Fruit fly (Drosophila melanogaster): ENCODE measurements around the gene mRpL36.
A peak's percentile ranks its signal among the peaks of the same experiment; 100 is the strongest.

Gene mRpL36

DNA sequence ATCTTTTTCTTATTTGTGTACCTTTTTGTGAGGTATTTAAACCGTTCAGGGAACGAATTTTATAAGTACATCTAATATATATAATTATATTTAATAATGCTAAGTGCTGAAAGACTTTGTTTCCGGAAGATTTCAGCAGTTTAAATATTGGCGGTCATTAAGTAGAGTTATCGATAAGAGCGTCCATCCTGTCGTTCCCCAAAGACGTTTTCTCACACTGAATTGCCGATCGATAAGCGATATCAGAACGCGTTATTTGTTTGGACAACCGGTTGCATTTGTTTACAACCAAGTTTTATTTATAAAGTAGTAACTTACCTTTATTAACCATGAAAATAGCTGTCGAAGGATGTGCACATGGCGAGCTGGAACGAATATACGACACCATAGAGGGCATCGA lies 3.3 kb downstream of the mRpL36 start, which contains the start of gene ldbr (continued):
- peak; percentile 2 for TF ChIP-seq CoRest (tag; optimal IDR thresholded peaks at IDR 0.05)
- no peak for TF ChIP-seq CG9437 (GFP tag; optimal IDR thresholded peaks at IDR 0.05)
- no peak for TF ChIP-seq CG31388 (GFP tag; optimal IDR thresholded peaks at IDR 0.05)
- TF ChIP-seq chm (GFP tag; IDR thresholded peaks at IDR 0.05): no peak
- TF ChIP-seq CG1233 (GFP tag; optimal IDR thresholded peaks at IDR 0.05): no peak
- TF ChIP-seq CG11560 (tag; IDR thresholded peaks at IDR 0.05): no peak
- no peak for TF ChIP-seq Hr78 (GFP tag; optimal IDR thresholded peaks at IDR 0.05)
- TF ChIP-seq HLH54F (GFP tag; optimal IDR thresholded peaks at IDR 0.05): no peak
- TF ChIP-seq CG14050 (GFP tag; IDR thresholded peaks at IDR 0.05): no peak
- TF ChIP-seq CG17829 (tag; optimal IDR thresholded peaks at IDR 0.05): no peak
- no peak for TF ChIP-seq salm (tag; optimal IDR thresholded peaks at IDR 0.05)
- peak; percentile 87 for TF ChIP-seq CG2116 (GFP tag; optimal IDR thresholded peaks at IDR 0.05)
- TF ChIP-seq CG1024 (GFP tag; IDR thresholded peaks at IDR 0.05): no peak
- TF ChIP-seq CG17912 (GFP tag; optimal IDR thresholded peaks at IDR 0.05): no peak
- TF ChIP-seq CG12219 (GFP tag; optimal IDR thresholded peaks at IDR 0.05): no peak
- TF ChIP-seq Rfx (GFP tag; IDR thresholded peaks at IDR 0.05): no peak
- no peak for TF ChIP-seq CG10654 (GFP tag; optimal IDR thresholded peaks at IDR 0.05)
- TF ChIP-seq CG4328 (GFP tag; optimal IDR thresholded peaks at IDR 0.05): no peak
- TF ChIP-seq CG15696 (tag; optimal IDR thresholded peaks at IDR 0.05): no peak
- no peak for TF ChIP-seq p53 (GFP tag; optimal IDR thresholded peaks at IDR 0.05)
- no peak for TF ChIP-seq aop (GFP tag; IDR thresholded peaks at IDR 0.05)
- no peak for TF ChIP-seq CG7839 (tag; optimal IDR thresholded peaks at IDR 0.05)
- no peak for TF ChIP-seq kni (GFP tag; optimal IDR thresholded peaks at IDR 0.05)
- no peak for TF ChIP-seq CG12104 (GFP tag; optimal IDR thresholded peaks at IDR 0.05)
- TF ChIP-seq E2f2 (GFP tag; IDR thresholded peaks at IDR 0.05): peak; percentile 93
- TF ChIP-seq crol (GFP tag; IDR thresholded peaks at IDR 0.05): no peak
- TF ChIP-seq ara (GFP tag; IDR thresholded peaks at IDR 0.05): no peak
- no peak for TF ChIP-seq CG13123 (GFP tag; optimal IDR thresholded peaks at IDR 0.05)
- TF ChIP-seq CG14710 (tag; optimal IDR thresholded peaks at IDR 0.05): peak; percentile 36
- TF ChIP-seq chinmo (GFP tag; IDR thresholded peaks at IDR 0.05; ENCODE audit: partially characterized antibody): no peak
- no peak for TF ChIP-seq MTF-1 (GFP tag; optimal IDR thresholded peaks at IDR 0.05; ENCODE audit: borderline replicate concordance)
- TF ChIP-seq CG17186 (GFP tag; optimal IDR thresholded peaks at IDR 0.05): peak; percentile 6
- no peak for TF ChIP-seq Antp (GFP tag; optimal IDR thresholded peaks at IDR 0.05)
- no peak for TF ChIP-seq gcm2 (GFP tag; optimal IDR thresholded peaks at IDR 0.05)
- TF ChIP-seq CG17361 (GFP tag; IDR thresholded peaks at IDR 0.05): no peak
- no peak for TF ChIP-seq Sox100B (GFP tag; optimal IDR thresholded peaks at IDR 0.05)
- TF ChIP-seq ci (GFP tag; IDR thresholded peaks at IDR 0.05): 0 out of 3 replicates have a peak, but pooled peaks have one; percentile 29
- TF ChIP-seq CG9727 (GFP tag; optimal IDR thresholded peaks at IDR 0.05): no peak
- peak; percentile 54; the same call in 2 of the 3 replicates for TF ChIP-seq CG16813 (GFP tag; IDR thresholded peaks at IDR 0.05; ENCODE audit: partially characterized antibody)
- TF ChIP-seq br (optimal IDR thresholded peaks at IDR 0.05): no peak
- peak; percentile 29; the same call in 1 of the 2 replicates for TF ChIP-seq hbn (GFP tag; IDR thresholded peaks at IDR 0.05; ENCODE audit: partially characterized antibody)
- no peak for TF ChIP-seq eve (GFP tag; optimal IDR thresholded peaks at IDR 0.05)
- TF ChIP-seq Vsx1 (GFP tag; optimal IDR thresholded peaks at IDR 0.05): no peak
- no peak for TF ChIP-seq unpg (GFP tag; optimal IDR thresholded peaks at IDR 0.05)
- no peak for TF ChIP-seq Hmx (GFP tag; optimal IDR thresholded peaks at IDR 0.05)
- TF ChIP-seq ind (GFP tag; optimal IDR thresholded peaks at IDR 0.05): no peak
- no peak for TF ChIP-seq CG2889 (GFP tag; IDR thresholded peaks at IDR 0.05)
- no peak for TF ChIP-seq CG33213 (GFP tag; optimal IDR thresholded peaks at IDR 0.05)
- no peak for TF ChIP-seq Awh (GFP tag; IDR thresholded peaks at IDR 0.05)
- TF ChIP-seq Chrac-16 (GFP tag; optimal IDR thresholded peaks at IDR 0.05): no peak
- TF ChIP-seq pb (GFP tag; optimal IDR thresholded peaks at IDR 0.05): no peak
- TF ChIP-seq CTCF (GFP tag; optimal IDR thresholded peaks at IDR 0.05): no peak
- peak; percentile 38 for TF ChIP-seq BEAF-32 (GFP tag; optimal IDR thresholded peaks at IDR 0.05)

All from whole organism, embryonic.